Fruit fly (Drosophila melanogaster) whole organism, embryonic: Measurements from ENCODE around the gene CG31636.
A peak's percentile ranks its signal among the peaks of the same experiment; 100 is the strongest.

Experiments
- Asciz ChIP-seq: fragments of 200-800 bp; sonication (Bioruptor generic); optimal IDR thresholded peaks from 2 replicates; lab custom pipeline; 2017; ENCODE audit warnings: missing biosample characterization, mild to moderate bottlenecking, missing genetic modification characterization, missing genetic modification reagents
- Atf6 ChIP-seq: fragments of 200-800 bp; sonication (Bioruptor generic); IDR thresholded peaks from 2 replicates; pipeline ENCODE4 v1.3.6; 2022; ENCODE audit warnings: missing biosample characterization, missing genetic modification characterization
- CG10147 ChIP-seq: fragments of 200-800 bp; sonication (Bioruptor generic); optimal IDR thresholded peaks from 2 replicates; lab custom pipeline; 2019; ENCODE audit warnings: missing biosample characterization, mild to moderate bottlenecking, missing genetic modification characterization, moderate library complexity
- CG10366 ChIP-seq: fragments of 200-800 bp; sonication (Bioruptor generic); IDR thresholded peaks from 2 replicates; pipeline ENCODE4 v1.3.6; 2022; ENCODE audit warnings: missing biosample characterization, missing genetic modification characterization
- CG10654 ChIP-seq: fragments of 200-800 bp; sonication (Bioruptor generic); optimal IDR thresholded peaks from 2 replicates; lab custom pipeline; 2016; ENCODE audit warnings: missing biosample characterization, missing genetic modification characterization
- CG11247 ChIP-seq: fragments of 200-800 bp; sonication (Bioruptor generic); IDR thresholded peaks from 2 replicates; pipeline ENCODE4 v1.3.6; 2022; ENCODE audit warnings: missing biosample characterization, missing genetic modification characterization
- CG11723 ChIP-seq: fragments of 200-800 bp; sonication (Bioruptor generic); optimal IDR thresholded peaks from 2 replicates; lab custom pipeline; 2017; ENCODE audit warnings: missing biosample characterization, mild to moderate bottlenecking, missing genetic modification characterization
- CG12155 ChIP-seq: fragments of 200-800 bp; sonication (Bioruptor generic); optimal IDR thresholded peaks from 3 replicates; lab custom pipeline; 2016; ENCODE audit warnings: missing biosample characterization, missing genetic modification characterization
- CG12659 ChIP-seq: fragments of 200-800 bp; sonication (Bioruptor generic); optimal IDR thresholded peaks from 3 replicates; lab custom pipeline; 2017; ENCODE audit warnings: mild to moderate bottlenecking, missing biosample characterization, missing genetic modification reagents, missing genetic modification characterization
- CG13775 ChIP-seq: fragments of 200-800 bp; sonication (Bioruptor generic); optimal IDR thresholded peaks from 3 replicates; lab custom pipeline; 2017; ENCODE audit warnings: missing biosample characterization, mild to moderate bottlenecking, missing genetic modification characterization
- CG14050 ChIP-seq: fragments of 200-800 bp; sonication (Bioruptor generic); IDR thresholded peaks from 3 replicates; pipeline ENCODE4 v1.3.6; 2022; ENCODE audit warnings: missing biosample characterization, missing genetic modification characterization
- CG1603 ChIP-seq: fragments of 200-800 bp; sonication (Bioruptor generic); optimal IDR thresholded peaks from 2 replicates; lab custom pipeline; 2019; ENCODE audit warnings: missing biosample characterization, mild to moderate bottlenecking, missing genetic modification characterization, moderate library complexity
- CG16779 ChIP-seq: fragments of 200-800 bp; sonication (Bioruptor generic); IDR thresholded peaks from 2 replicates; pipeline ENCODE4 v1.3.6; 2022; ENCODE audit warnings: missing biosample characterization, missing genetic modification characterization
- CG16863 ChIP-seq: fragments of 200-800 bp; sonication (Bioruptor generic); optimal IDR thresholded peaks from 3 replicates; lab custom pipeline; 2016; ENCODE audit warnings: missing biosample characterization, missing genetic modification characterization
- CG17912 ChIP-seq: fragments of 200-800 bp; sonication (Bioruptor generic); optimal IDR thresholded peaks from 2 replicates; lab custom pipeline; 2018; ENCODE audit warnings: missing biosample characterization, mild to moderate bottlenecking, missing genetic modification characterization
- CG30020 ChIP-seq: fragments of 200-800 bp; optimal IDR thresholded peaks from 2 replicates; lab custom pipeline; 2019; ENCODE audit warnings: missing biosample characterization, mild to moderate bottlenecking, missing genetic modification characterization, moderate library complexity
- CG30403 ChIP-seq: fragments of 200-800 bp; sonication (Bioruptor generic); optimal IDR thresholded peaks from 3 replicates; lab custom pipeline; 2016; ENCODE audit warnings: missing biosample characterization, missing genetic modification characterization
- CG31224 ChIP-seq: fragments of 200-800 bp; sonication (Bioruptor generic); IDR thresholded peaks from 2 replicates; pipeline ENCODE4 v1.3.6; 2022; ENCODE audit warnings: missing biosample characterization, missing genetic modification characterization
- CG33213 ChIP-seq: fragments of 200-800 bp; sonication (Bioruptor generic); optimal IDR thresholded peaks from 3 replicates; lab custom pipeline; 2016; ENCODE audit warnings: missing biosample characterization, missing genetic modification characterization
- CG42726 ChIP-seq: fragments of 200-800 bp; sonication (Bioruptor generic); IDR thresholded peaks from 2 replicates; pipeline ENCODE4 v1.3.6; 2022; ENCODE audit warnings: missing biosample characterization, missing genetic modification characterization; ENCODE audit not compliant: partially characterized antibody
- CG4328 ChIP-seq: fragments of 200-800 bp; sonication (Bioruptor generic); optimal IDR thresholded peaks from 3 replicates; lab custom pipeline; 2017; ENCODE audit warnings: missing biosample characterization, missing genetic modification reagents, missing genetic modification characterization
- CG43689 ChIP-seq: fragments of 200-800 bp; sonication (Bioruptor generic); IDR thresholded peaks from 2 replicates; pipeline ENCODE4 v1.3.6; 2022; ENCODE audit warnings: missing biosample characterization, missing genetic modification characterization
- CG4707 ChIP-seq: fragments of 200-800 bp; sonication (Bioruptor generic); optimal IDR thresholded peaks from 2 replicates; lab custom pipeline; 2018; ENCODE audit warnings: missing biosample characterization, mild to moderate bottlenecking, missing genetic modification characterization, moderate library complexity
- CG5180 ChIP-seq: fragments of 200-800 bp; sonication (Bioruptor generic); optimal IDR thresholded peaks from 3 replicates; lab custom pipeline; 2017; ENCODE audit warnings: missing biosample characterization, missing genetic modification characterization, mild to moderate bottlenecking, moderate library complexity, missing genetic modification reagents
- CG7786 ChIP-seq: fragments of 200-800 bp; sonication (Bioruptor generic); optimal IDR thresholded peaks from 2 replicates; lab custom pipeline; 2016; ENCODE audit warnings: missing biosample characterization, missing genetic modification characterization
- CG7928 ChIP-seq: fragments of 200-800 bp; sonication (Bioruptor generic); optimal IDR thresholded peaks from 2 replicates; lab custom pipeline; 2017; ENCODE audit warnings: missing biosample characterization, mild to moderate bottlenecking, missing genetic modification characterization
- CG7987 ChIP-seq: fragments of 200-800 bp; sonication (Bioruptor generic); optimal IDR thresholded peaks from 2 replicates; lab custom pipeline; 2018; ENCODE audit warnings: missing biosample characterization, mild to moderate bottlenecking, missing genetic modification characterization, moderate library complexity
- CG8089 ChIP-seq: fragments of 200-800 bp; sonication (Bioruptor generic); optimal IDR thresholded peaks from 3 replicates; lab custom pipeline; 2016; ENCODE audit warnings: missing biosample characterization, missing genetic modification characterization
- Dfd ChIP-seq, 2 experiments: fragments of >200 bp; optimal IDR thresholded peaks; 2 replicates each; lab custom pipeline; 2017; ENCODE audit warnings: missing biosample characterization in 2 of 2, missing genetic modification characterization in 2 of 2
- Gsc ChIP-seq: fragments of 200-800 bp; sonication (Bioruptor generic); IDR thresholded peaks from 2 replicates; pipeline ENCODE4 v1.3.6; 2022; ENCODE audit warnings: missing biosample characterization, missing genetic modification characterization
- H2.0 ChIP-seq: fragments of 200-800 bp; sonication (Bioruptor generic); IDR thresholded peaks from 2 replicates; pipeline ENCODE4 v1.3.6; 2022; ENCODE audit warnings: missing biosample characterization, missing genetic modification characterization
- NFAT ChIP-seq: fragments of 200-800 bp; sonication (Bioruptor generic); IDR thresholded peaks from 2 replicates; pipeline ENCODE4 v1.3.6; 2022; ENCODE audit warnings: missing biosample characterization, missing genetic modification characterization
- Usf ChIP-seq: fragments of 200-800 bp; sonication (Bioruptor generic); optimal IDR thresholded peaks from 2 replicates; lab custom pipeline; 2017; ENCODE audit warnings: missing genotype, missing biosample characterization, missing genetic modification characterization
- abd-A ChIP-seq: fragments of 200-800 bp; sonication (Bioruptor generic); optimal IDR thresholded peaks from 3 replicates; lab custom pipeline; 2019; ENCODE audit warnings: missing biosample characterization, mild to moderate bottlenecking, missing genetic modification characterization, moderate library complexity
- al ChIP-seq: fragments of 200-800 bp; sonication (Bioruptor generic); IDR thresholded peaks from 2 replicates; pipeline ENCODE4 v1.3.6; 2022; ENCODE audit warnings: missing biosample characterization, missing genetic modification characterization
- bowl ChIP-seq: fragments of 200-800 bp; sonication (Bioruptor generic); IDR thresholded peaks from 2 replicates; pipeline ENCODE4 v1.3.6; 2022; ENCODE audit warnings: missing biosample characterization, missing genetic modification characterization
- chinmo ChIP-seq: fragments of 200-800 bp; sonication (Bioruptor generic); IDR thresholded peaks from 4 replicates; pipeline ENCODE4 v1.3.6; 2022; ENCODE audit warnings: missing biosample characterization, missing genetic modification characterization; ENCODE audit not compliant: partially characterized antibody
- crc ChIP-seq: fragments of 200-800 bp; sonication (Bioruptor generic); optimal IDR thresholded peaks from 2 replicates; lab custom pipeline; 2016; ENCODE audit warnings: missing biosample characterization, missing genetic modification characterization
- dati ChIP-seq: fragments of 200-800 bp; sonication (Bioruptor generic); IDR thresholded peaks from 2 replicates; pipeline ENCODE4 v1.3.6; 2022; ENCODE audit warnings: missing biosample characterization, missing genetic modification characterization
- dmrt99B ChIP-seq: fragments of 200-800 bp; sonication (Bioruptor generic); optimal IDR thresholded peaks from 2 replicates; lab custom pipeline; 2018; ENCODE audit warnings: missing biosample characterization, mild to moderate bottlenecking, missing genetic modification characterization, moderate library complexity
- ewg ChIP-seq: fragments of 200-800 bp; sonication (Bioruptor generic); optimal IDR thresholded peaks from 3 replicates; lab custom pipeline; 2017; ENCODE audit warnings: mild to moderate bottlenecking, missing biosample characterization, missing genetic modification reagents, missing genetic modification characterization
- hbn ChIP-seq: fragments of 200-800 bp; sonication (Bioruptor generic); IDR thresholded peaks from 2 replicates; pipeline ENCODE4 v1.3.6; 2022; ENCODE audit warnings: missing biosample characterization, missing genetic modification characterization; ENCODE audit not compliant: partially characterized antibody
- hth ChIP-seq: fragments of >200 bp; optimal IDR thresholded peaks from 2 replicates; lab custom pipeline; 2017; ENCODE audit warnings: inconsistent platforms
- insv ChIP-seq, 2 experiments: fragments of 200-800 bp; sonication (Bioruptor generic); optimal IDR thresholded peaks; 3 replicates each; lab custom pipeline; 2016 to 2018; ENCODE audit warnings: missing biosample characterization in 2 of 2, missing genetic modification characterization in 2 of 2
- knrl ChIP-seq: fragments of 200-800 bp; sonication (Bioruptor generic); IDR thresholded peaks from 3 replicates; pipeline ENCODE4 v1.3.6; 2022; ENCODE audit warnings: missing biosample characterization, missing genetic modification characterization; ENCODE audit not compliant: partially characterized antibody
- p53 ChIP-seq: fragments of 200-800 bp; sonication (Bioruptor generic); optimal IDR thresholded peaks from 2 replicates; lab custom pipeline; 2016; ENCODE audit warnings: missing biosample characterization, missing genetic modification characterization
- peb ChIP-seq: fragments of 200-800 bp; sonication (Bioruptor generic); IDR thresholded peaks from 2 replicates; pipeline ENCODE4 v1.3.6; 2022; ENCODE audit warnings: missing biosample characterization, missing genetic modification characterization
- pum ChIP-seq: fragments of 200-800 bp; sonication (Bioruptor generic); optimal IDR thresholded peaks from 2 replicates; lab custom pipeline; 2016; ENCODE audit warnings: missing biosample characterization, missing genetic modification characterization
- ro ChIP-seq: fragments of 200-800 bp; sonication (Bioruptor generic); IDR thresholded peaks from 2 replicates; pipeline ENCODE4 v1.3.6; 2022; ENCODE audit warnings: missing biosample characterization, missing genetic modification characterization
- ssp ChIP-seq: fragments of 200-800 bp; sonication (Bioruptor generic); IDR thresholded peaks from 2 replicates; pipeline ENCODE4 v1.3.6; 2022; ENCODE audit warnings: missing biosample characterization, missing genetic modification characterization
- stc ChIP-seq: fragments of 200-800 bp; sonication (Bioruptor generic); IDR thresholded peaks from 2 replicates; pipeline ENCODE4 v1.3.6; 2022; ENCODE audit warnings: missing biosample characterization, missing genetic modification characterization
- vnd ChIP-seq: fragments of 200-800 bp; sonication (Bioruptor generic); IDR thresholded peaks from 3 replicates; pipeline ENCODE4 v1.3.6; 2022; ENCODE audit warnings: missing biosample characterization, missing genetic modification characterization; ENCODE audit not compliant: partially characterized antibody

CG31636 gene

DNA sequence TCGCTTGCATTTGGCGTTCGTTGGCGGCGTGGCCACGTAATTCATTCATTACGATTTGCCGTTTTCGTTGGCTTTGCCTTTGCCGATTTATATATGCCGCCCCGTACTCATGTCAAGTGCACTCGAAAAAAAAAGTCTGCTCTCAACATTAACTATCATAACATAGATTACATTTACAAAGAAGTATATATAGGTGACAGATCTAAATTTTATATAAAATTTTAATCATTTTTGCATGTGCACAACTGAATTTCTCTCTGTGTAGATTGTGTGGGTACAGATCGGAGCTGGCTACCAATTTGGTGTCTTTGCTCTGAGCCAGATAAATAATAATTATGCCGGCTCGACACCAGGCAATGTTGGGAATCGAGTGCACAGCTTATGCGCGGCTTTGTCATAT lies 40.4 kb upstream of the CG31636 start (continued):
- TF ChIP-seq vnd: no peak
- TF ChIP-seq CG1603: peak; percentile 70
- TF ChIP-seq CG10654 (GFP tag; lab: Kevin White, UChicago): peak; percentile 20
- no peak for TF ChIP-seq chinmo (GFP tag; lab: Robert Waterston, UW)
- TF ChIP-seq crc (GFP tag; lab: Kevin White, UChicago): no peak
- no peak for TF ChIP-seq Gsc
- TF ChIP-seq CG14050 (GFP tag; lab: Robert Waterston, UW): peak; percentile 40; the same call in 1 of the 3 replicates
- TF ChIP-seq Usf (GFP tag; lab: Kevin White, UChicago): no peak
- no peak for TF ChIP-seq abd-A (tag; lab: Kevin White, UChicago)
- peak; percentile 38 for TF ChIP-seq pum (GFP tag; lab: Kevin White, UChicago)
- TF ChIP-seq hth (lab: Kevin White, UChicago): no peak
- no peak for TF ChIP-seq CG7987 (GFP tag; lab: Kevin White, UChicago)
- TF ChIP-seq Asciz (GFP tag; lab: Kevin White, UChicago): peak; percentile 30
- no peak for TF ChIP-seq CG8089 (GFP tag; lab: Kevin White, UChicago)
- peak; percentile 8 for TF ChIP-seq CG16863 (GFP tag; lab: Kevin White, UChicago)
- TF ChIP-seq CG31224 (GFP tag; lab: Robert Waterston, UW): no peak
- TF ChIP-seq ssp (GFP tag; lab: Robert Waterston, UW): peak; percentile 32; the same call in 1 of the 2 replicates
- TF ChIP-seq NFAT (GFP tag; lab: Robert Waterston, UW): no peak
- no peak for TF ChIP-seq ro
- no peak for TF ChIP-seq CG4328 (GFP tag; lab: Kevin White, UChicago)
- TF ChIP-seq CG7786 (GFP tag; lab: Kevin White, UChicago): peak; percentile 31
- TF ChIP-seq CG33213 (GFP tag; lab: Kevin White, UChicago): peak; percentile 12
- TF ChIP-seq CG30020 (tag; lab: Kevin White, UChicago): no peak
- no peak for TF ChIP-seq CG16779 (GFP tag; lab: Robert Waterston, UW)
- 0 out of 2 replicates have a peak, but pooled peaks have one; percentile 25 for TF ChIP-seq dati
- TF ChIP-seq CG42726: no peak
- TF ChIP-seq CG30403: peak; percentile 49
- no peak for TF ChIP-seq peb
- 0 out of 2 replicates have a peak, but pooled peaks have one; percentile 34 for TF ChIP-seq CG11247 (GFP tag; lab: Robert Waterston, UW)
- TF ChIP-seq CG12155 (GFP tag; lab: Kevin White, UChicago): no peak
- TF ChIP-seq CG13775: peak; percentile 26
- TF ChIP-seq CG11723 (GFP tag; lab: Kevin White, UChicago): no peak
- TF ChIP-seq CG12659: no peak
- TF ChIP-seq ewg: no peak
- TF ChIP-seq Dfd (GFP tag; optimal IDR thresholded peaks at IDR 0.05; lab: Kevin White, UChicago): no peak
- no peak for TF ChIP-seq knrl
- no peak for TF ChIP-seq bowl (GFP tag; lab: Robert Waterston, UW)
- no peak for TF ChIP-seq insv (GFP tag; optimal IDR thresholded peaks at IDR 0.05; lab: Kevin White, UChicago)
- TF ChIP-seq al (GFP tag; lab: Robert Waterston, UW): no peak
- TF ChIP-seq CG4707: no peak
- TF ChIP-seq CG10147 (GFP tag; lab: Kevin White, UChicago): no peak
- no peak for TF ChIP-seq CG17912 (GFP tag; lab: Kevin White, UChicago)
- no peak; the same call in 1 of the 2 replicates for TF ChIP-seq CG10366 (GFP tag; lab: Robert Waterston, UW)
- no peak for TF ChIP-seq hbn
- TF ChIP-seq CG5180: no peak
- peak; percentile 40 for TF ChIP-seq H2.0
- TF ChIP-seq stc (GFP tag; lab: Robert Waterston, UW): peak; percentile 71
- no peak for TF ChIP-seq p53 (GFP tag; lab: Kevin White, UChicago)
- no peak for TF ChIP-seq CG43689 (GFP tag; lab: Robert Waterston, UW)
- peak; percentile 48 for TF ChIP-seq dmrt99B (tag; lab: Kevin White, UChicago)
- TF ChIP-seq Atf6: no peak
- TF ChIP-seq CG7928 (GFP tag; lab: Kevin White, UChicago): no peak
